Fruit fly (Drosophila melanogaster) whole organism, wandering third instar larva: ENCODE data around the gene CG3557.

Experiments
- Abd-B ChIP-seq: fragments of >200 bp; optimal IDR thresholded peaks from 2 replicates; lab custom pipeline; 2017; ENCODE audit warnings: missing biosample characterization, missing genetic modification characterization
- CG32264 ChIP-seq: fragments of 200-800 bp; sonication (Bioruptor generic); optimal IDR thresholded peaks from 2 replicates; lab custom pipeline; 2016; ENCODE audit warnings: missing biosample characterization, missing genetic modification characterization
- CG9705 ChIP-seq: fragments of 200-800 bp; sonication (Bioruptor generic); optimal IDR thresholded peaks from 2 replicates; lab custom pipeline; 2018; ENCODE audit warnings: missing biosample characterization, mild to moderate bottlenecking, missing genetic modification characterization
- CrebA ChIP-seq: fragments of 200-800 bp; sonication (Bioruptor generic); optimal IDR thresholded peaks from 2 replicates; lab custom pipeline; 2016; ENCODE audit warnings: missing biosample characterization, mild to moderate bottlenecking, missing genetic modification characterization, borderline replicate concordance
- Dif ChIP-seq: fragments of 200-275, 200-300 bp; sonication (Bioruptor generic); optimal IDR thresholded peaks from 2 replicates; lab custom pipeline; 2018; ENCODE audit warnings: missing biosample characterization, missing genetic modification characterization; ENCODE audit not compliant: partially characterized antibody
- GATAd ChIP-seq: sonication (Bioruptor generic); optimal IDR thresholded peaks from 2 replicates; lab custom pipeline; 2016; ENCODE audit warnings: missing biosample characterization, missing genetic modification characterization
- HLH106 ChIP-seq: fragments of 200-800 bp; optimal IDR thresholded peaks from 3 replicates; lab custom pipeline; 2019; ENCODE audit warnings: missing biosample characterization, mild to moderate bottlenecking, missing genetic modification characterization, moderate library complexity
- Hnf4 ChIP-seq: fragments of 200-800 bp; sonication (Bioruptor generic); optimal IDR thresholded peaks from 2 replicates; lab custom pipeline; 2016; ENCODE audit warnings: missing biosample characterization, mild to moderate bottlenecking, missing genetic modification characterization
- Hr78 ChIP-seq: fragments of >200 bp; optimal IDR thresholded peaks from 2 replicates; lab custom pipeline; 2017; ENCODE audit warnings: missing biosample characterization, missing genetic modification characterization
- Hr83 ChIP-seq: fragments of 200-300 bp; sonication (Bioruptor generic); optimal IDR thresholded peaks from 2 replicates; lab custom pipeline; 2016; ENCODE audit warnings: missing biosample characterization, mild to moderate bottlenecking, missing genetic modification characterization, moderate library complexity; ENCODE audit not compliant: poor library complexity, severe bottlenecking
- Jra ChIP-seq: sonication (Bioruptor generic); optimal IDR thresholded peaks from 2 replicates; lab custom pipeline; 2016; ENCODE audit warnings: missing biosample characterization, missing genetic modification characterization
- Mio ChIP-seq: sonication (Bioruptor generic); optimal IDR thresholded peaks from 2 replicates; lab custom pipeline; 2016; ENCODE audit warnings: missing biosample characterization, missing genetic modification characterization
- Myc ChIP-seq: fragments of >200 bp; optimal IDR thresholded peaks from 2 replicates; lab custom pipeline; 2017
- N ChIP-seq: fragments of >200 bp; optimal IDR thresholded peaks from 2 replicates; lab custom pipeline; 2018; ENCODE audit warnings: missing biosample characterization, missing external identifiers, missing genetic modification characterization
- OdsH ChIP-seq: fragments of 200-800 bp; sonication (Bioruptor generic); optimal IDR thresholded peaks from 2 replicates; lab custom pipeline; 2016; ENCODE audit warnings: missing biosample characterization, mild to moderate bottlenecking, missing genetic modification characterization
- Rel ChIP-seq, 2 experiments: fragments of 200-800 bp; sonication (Bioruptor generic) in 1 of 2; optimal IDR thresholded peaks; 2 replicates in 1 of 2; 3 replicates in 1 of 2; lab custom pipeline; 2016 to 2019; ENCODE audit warnings: mild to moderate bottlenecking in 2 of 2, missing biosample characterization in 2 of 2, missing genetic modification characterization in 2 of 2, moderate library complexity in 1 of 2
- Sp1 ChIP-seq: fragments of 200-800 bp; sonication (Bioruptor generic); optimal IDR thresholded peaks from 3 replicates; lab custom pipeline; 2019; ENCODE audit warnings: missing biosample characterization, mild to moderate bottlenecking, missing genetic modification characterization, moderate library complexity
- Vsx2 ChIP-seq: fragments of 200-300, 225-300 bp; sonication (Bioruptor generic); optimal IDR thresholded peaks from 2 replicates; lab custom pipeline; 2018; ENCODE audit warnings: missing biosample characterization, missing genetic modification characterization; ENCODE audit not compliant: partially characterized antibody
- br ChIP-seq: fragments of 200-800 bp; sonication (Bioruptor generic); optimal IDR thresholded peaks from 2 replicates; lab custom pipeline; 2016; ENCODE audit warnings: missing biosample characterization, missing genetic modification characterization
- dl ChIP-seq, 2 experiments: fragments of 175-275, 200-275 bp in 1 of 2; fragments of 200-275 bp in 1 of 2; sonication (Bioruptor generic); optimal IDR thresholded peaks; lab custom pipeline; 2018; ENCODE audit warnings: mild to moderate bottlenecking in 2 of 2, missing biosample characterization in 2 of 2, missing genetic modification characterization in 2 of 2, moderate library complexity in 2 of 2; ENCODE audit not compliant: partially characterized antibody in 2 of 2, insufficient read depth in 1 of 2
- dmrt93B ChIP-seq: fragments of 200-800 bp; sonication (Bioruptor generic); optimal IDR thresholded peaks from 2 replicates; lab custom pipeline; 2018; ENCODE audit warnings: missing biosample characterization, mild to moderate bottlenecking, missing genetic modification characterization
- dsf ChIP-seq: sonication (Bioruptor generic); optimal IDR thresholded peaks from 2 replicates; lab custom pipeline; 2016; ENCODE audit warnings: missing biosample characterization, missing genetic modification characterization, borderline replicate concordance
- ey ChIP-seq: fragments of 200-800 bp; sonication (Bioruptor generic); optimal IDR thresholded peaks from 2 replicates; lab custom pipeline; 2016; ENCODE audit warnings: missing biosample characterization, missing genetic modification characterization
- foxo ChIP-seq, 2 experiments: fragments of 200-800 bp; sonication (Bioruptor generic); optimal IDR thresholded peaks; 2 replicates in 1 of 2; 3 replicates in 1 of 2; lab custom pipeline; 2016 to 2017; ENCODE audit warnings: missing biosample characterization in 2 of 2, missing genetic modification characterization in 2 of 2
- fru ChIP-seq: fragments of 200-800 bp; sonication (Bioruptor generic); optimal IDR thresholded peaks from 3 replicates; lab custom pipeline; 2016; ENCODE audit warnings: missing biosample characterization, mild to moderate bottlenecking, missing genetic modification characterization
- h ChIP-seq: fragments of 200-800 bp; sonication (Bioruptor generic); optimal IDR thresholded peaks from 3 replicates; lab custom pipeline; 2016; ENCODE audit warnings: missing biosample characterization, mild to moderate bottlenecking, missing genetic modification characterization
- jim ChIP-seq: fragments of 175-275, 200-325 bp; sonication (Bioruptor generic); optimal IDR thresholded peaks from 2 replicates; lab custom pipeline; 2016; ENCODE audit warnings: missing biosample characterization, mild to moderate bottlenecking, missing genetic modification characterization
- pan ChIP-seq: fragments of >200 bp; optimal IDR thresholded peaks from 2 replicates; lab custom pipeline; 2017
- psq ChIP-seq: fragments of 200-800 bp; sonication (Bioruptor generic); optimal IDR thresholded peaks from 3 replicates; lab custom pipeline; 2017; ENCODE audit warnings: missing biosample characterization, mild to moderate bottlenecking, missing genetic modification characterization, moderate library complexity
- rgr ChIP-seq: fragments of 200-800 bp; sonication (Bioruptor generic); optimal IDR thresholded peaks from 3 replicates; lab custom pipeline; 2016; ENCODE audit warnings: missing biosample characterization, mild to moderate bottlenecking, missing genetic modification characterization
- sage ChIP-seq: fragments of 200-800 bp; sonication (Bioruptor generic); optimal IDR thresholded peaks from 2 replicates; lab custom pipeline; 2016; ENCODE audit warnings: missing biosample characterization, mild to moderate bottlenecking, missing genetic modification characterization
- sv ChIP-seq: fragments of 200-800 bp; sonication (Bioruptor generic); optimal IDR thresholded peaks from 3 replicates; lab custom pipeline; 2016; ENCODE audit warnings: missing biosample characterization, missing genetic modification characterization
- tai ChIP-seq: sonication (Bioruptor generic); optimal IDR thresholded peaks from 2 replicates; lab custom pipeline; 2016; ENCODE audit warnings: missing biosample characterization, missing genetic modification characterization
- usp ChIP-seq: fragments of >200 bp; optimal IDR thresholded peaks from 2 replicates; lab custom pipeline; 2017; ENCODE audit warnings: missing biosample characterization, missing genetic modification characterization
- woc ChIP-seq: sonication (Bioruptor generic); optimal IDR thresholded peaks from 2 replicates; lab custom pipeline; 2016; ENCODE audit warnings: missing biosample characterization, mild to moderate bottlenecking, missing genetic modification characterization

Gene CG3557

dm6 chr2L:2376418-2376702 lies 9.2 kb downstream of the CG3557 start:
- TF ChIP-seq foxo (GFP tag; optimal IDR thresholded peaks at IDR 0.05; lab: Kevin White, UChicago), result no peak
- TF ChIP-seq pan, result no peak
- no peak for TF ChIP-seq sage (GFP tag; lab: Kevin White, UChicago)
- no peak for TF ChIP-seq Rel (GFP tag; optimal IDR thresholded peaks at IDR 0.05; lab: Kevin White, UChicago)
- TF ChIP-seq Rel (tag; optimal IDR thresholded peaks at IDR 0.05; lab: Kevin White, UChicago), result no peak

- peak; percentile 32 for TF ChIP-seq Myc (lab: Kevin White, UChicago)
- no peak for TF ChIP-seq jim (GFP tag; lab: Kevin White, UChicago)
- TF ChIP-seq woc (GFP tag; lab: Kevin White, UChicago), result peak; percentile 20
- peak; percentile 44 for TF ChIP-seq HLH106
- TF ChIP-seq dsf (GFP tag; lab: Kevin White, UChicago), result peak; percentile 32
- TF ChIP-seq GATAd (GFP tag; lab: Kevin White, UChicago), result no peak
- TF ChIP-seq br (GFP tag; lab: Kevin White, UChicago), result peak; percentile 69
- TF ChIP-seq fru (GFP tag; lab: Kevin White, UChicago), result peak; percentile 77
- peak; percentile 17 for TF ChIP-seq Dif (GFP tag; lab: Kevin White, UChicago)
- TF ChIP-seq ey, result peak; percentile 45
- TF ChIP-seq dl (GFP tag; optimal IDR thresholded peaks at IDR 0.05; lab: Kevin White, UChicago; ENCODE audit: insufficient read depth in 1 of 2, partially characterized antibody in 2 of 2), result no peak
- peak; percentile 35 for TF ChIP-seq OdsH (GFP tag; lab: Kevin White, UChicago)
- TF ChIP-seq sage (GFP tag; lab: Kevin White, UChicago), result peak; percentile 59
- no peak for TF ChIP-seq CrebA (GFP tag; lab: Kevin White, UChicago)
- peak; percentile 66 for TF ChIP-seq h (GFP tag; lab: Kevin White, UChicago)
- TF ChIP-seq N (GFP tag; lab: Kevin White, UChicago), result peak; percentile 89
- TF ChIP-seq Hr78, result no peak
- TF ChIP-seq tai, result no peak
- peak; percentile 37 to 42 for TF ChIP-seq foxo (GFP tag; optimal IDR thresholded peaks at IDR 0.05; lab: Kevin White, UChicago)
- no peak for TF ChIP-seq Mio (GFP tag; lab: Kevin White, UChicago)
- peak; percentile 42 for TF ChIP-seq CG32264 (GFP tag; lab: Kevin White, UChicago)
- peak; percentile 81 for TF ChIP-seq rgr
- TF ChIP-seq CG9705 (GFP tag; lab: Kevin White, UChicago), result peak; percentile 82
- TF ChIP-seq psq (GFP tag; lab: Kevin White, UChicago), result peak; percentile 30
- TF ChIP-seq pan, result no peak
- peak; percentile 69 for TF ChIP-seq Hr83 (GFP tag; lab: Kevin White, UChicago)
- TF ChIP-seq sv (GFP tag; lab: Kevin White, UChicago), result peak; percentile 13
- TF ChIP-seq Hnf4, result peak; percentile 65
- peak; percentile 75 for TF ChIP-seq dmrt93B (GFP tag; lab: Kevin White, UChicago)
- TF ChIP-seq Sp1 (GFP tag; lab: Kevin White, UChicago), result peak; percentile 80
- TF ChIP-seq Vsx2 (GFP tag; lab: Kevin White, UChicago), result no peak
- TF ChIP-seq Jra, result peak; percentile 63
- no peak for TF ChIP-seq usp
- no peak for TF ChIP-seq Rel (GFP tag; optimal IDR thresholded peaks at IDR 0.05; lab: Kevin White, UChicago)
- peak; percentile 63 for TF ChIP-seq Rel (tag; optimal IDR thresholded peaks at IDR 0.05; lab: Kevin White, UChicago)
- peak; percentile 46 for TF ChIP-seq Abd-B (GFP tag; lab: Kevin White, UChicago)
These were observed 9.8 kb downstream of the CG3557 start, which contains the start of gene Atxn7 for dm6 chr2L:2375655-2376417. Gene Atxn7 (plus strand): TSS chr2L:2375841.
